Fruit fly (Drosophila melanogaster): ENCODE measurements around the gene RanBP3.

The RanBP3 gene

dm6 chr3R:23752728-23753127, at the start of gene RanBP3, which contains the start of gene Rpt5 (continued):
- TF ChIP-seq CG18476 (GFP tag; optimal IDR thresholded peaks at IDR 0.05) (no peak), Aef1 (GFP tag; IDR thresholded peaks at IDR 0.05) (0 out of 3 replicates have a peak, but pooled peaks have one; percentile 16), al (GFP tag; IDR thresholded peaks at IDR 0.05) (peak; percentile 37; the same call in 1 of the 2 replicates), CG42726 (GFP tag; IDR thresholded peaks at IDR 0.05; ENCODE audit: partially characterized antibody) (peak; percentile 79; the same call in 1 of the 2 replicates), CG1647 (GFP tag; optimal IDR thresholded peaks at IDR 0.05) (peak; percentile 56), unc-4 (GFP tag; IDR thresholded peaks at IDR 0.05; ENCODE audit: partially characterized antibody) (peak; percentile 82), CG4854 (GFP tag; optimal IDR thresholded peaks at IDR 0.05) (peak; percentile 62), Lhr (GFP tag; optimal IDR thresholded peaks at IDR 0.05) (no peak), CG3281 (GFP tag; optimal IDR thresholded peaks at IDR 0.05) (peak; percentile 57), CG18011 (GFP tag; optimal IDR thresholded peaks at IDR 0.05) (peak; percentile 62), CG17385 (GFP tag; optimal IDR thresholded peaks at IDR 0.05) (no peak), CG14710 (tag; optimal IDR thresholded peaks at IDR 0.05) (peak; percentile 82), HHEX (GFP tag; optimal IDR thresholded peaks at IDR 0.05) (no peak), CG12659 (GFP tag; optimal IDR thresholded peaks at IDR 0.05) (peak; percentile 82), Mes4 (GFP tag; optimal IDR thresholded peaks at IDR 0.05) (peak; percentile 9), Ada2b (GFP tag; IDR thresholded peaks at IDR 0.05) (no peak), Opbp (GFP tag; IDR thresholded peaks at IDR 0.05; ENCODE audit: partially characterized antibody) (peak; percentile 90)

dm6 chr3R:23791491-23791890, 38.9 kb upstream of the RanBP3 start:
- peak; percentile 46; the same call in 2 of the 3 replicates for TF ChIP-seq row (GFP tag; IDR thresholded peaks at IDR 0.05)
- TF ChIP-seq CG17612 (GFP tag; IDR thresholded peaks at IDR 0.05): no peak
- no peak for TF ChIP-seq CG17568 (GFP tag; optimal IDR thresholded peaks at IDR 0.05)
- no peak for TF ChIP-seq E2f1 (GFP tag; IDR thresholded peaks at IDR 0.05)
- peak; percentile 43; the same call in 1 of the 2 replicates for TF ChIP-seq Drgx (GFP tag; IDR thresholded peaks at IDR 0.05)
- no peak for TF ChIP-seq CG9876 (GFP tag; optimal IDR thresholded peaks at IDR 0.05)
- TF ChIP-seq zf30C (GFP tag; optimal IDR thresholded peaks at IDR 0.05): no peak
- TF ChIP-seq Xrp1 (GFP tag; IDR thresholded peaks at IDR 0.05): peak; percentile 13; the same call in 1 of the 2 replicates
- TF ChIP-seq Hsf (GFP tag; optimal IDR thresholded peaks at IDR 0.05): no peak
- TF ChIP-seq CG12659 (GFP tag; optimal IDR thresholded peaks at IDR 0.05): no peak
- TF ChIP-seq CG13296 (GFP tag; optimal IDR thresholded peaks at IDR 0.05): no peak
- no peak for TF ChIP-seq bsh (GFP tag; optimal IDR thresholded peaks at IDR 0.05)
- 0 out of 2 replicates have a peak, but pooled peaks have one; percentile 12 for TF ChIP-seq CG6689 (GFP tag; IDR thresholded peaks at IDR 0.05)
- TF ChIP-seq grn (GFP tag; optimal IDR thresholded peaks at IDR 0.05): no peak
- TF ChIP-seq corto (GFP tag; optimal IDR thresholded peaks at IDR 0.05): no peak
- no peak for TF ChIP-seq Hmr (GFP tag; optimal IDR thresholded peaks at IDR 0.05)
- TF ChIP-seq oc (tag; optimal IDR thresholded peaks at IDR 0.05): no peak
- TF ChIP-seq cg (GFP tag; optimal IDR thresholded peaks at IDR 0.05): no peak
- no peak for TF ChIP-seq Dip3 (GFP tag; optimal IDR thresholded peaks at IDR 0.05)

dm6 chr3R:23790483-23791175, 38.0 kb upstream of the RanBP3 start:
- peak in 1 of 2 experiments; percentile 51 for TF ChIP-seq tll (GFP tag; optimal IDR thresholded peaks at IDR 0.05)
- TF ChIP-seq Gug (GFP tag; IDR thresholded peaks at IDR 0.05): peak; percentile 31; the same call in 1 of the 4 replicates
- TF ChIP-seq tna (GFP tag; IDR thresholded peaks at IDR 0.05; ENCODE audit: partially characterized antibody): no peak
- 0 out of 2 replicates have a peak, but pooled peaks have one; percentile 0 for TF ChIP-seq vvl (GFP tag; IDR thresholded peaks at IDR 0.05)
- no peak for TF ChIP-seq cas (GFP tag; IDR thresholded peaks at IDR 0.05)
- TF ChIP-seq CG15479 (GFP tag; optimal IDR thresholded peaks at IDR 0.05): peak; percentile 37
- peak; percentile 92 for TF ChIP-seq sd (tag; optimal IDR thresholded peaks at IDR 0.05)
- peak; percentile 93 for TF ChIP-seq twi (tag; optimal IDR thresholded peaks at IDR 0.05)
- TF ChIP-seq row (GFP tag; IDR thresholded peaks at IDR 0.05): peak; percentile 64
- TF ChIP-seq bab2 (GFP tag; optimal IDR thresholded peaks at IDR 0.05): peak; percentile 16
- 0 out of 2 replicates have a peak, but pooled peaks have one; percentile 15 for TF ChIP-seq Xrp1 (GFP tag; IDR thresholded peaks at IDR 0.05)
- TF ChIP-seq MTF-1 (GFP tag; optimal IDR thresholded peaks at IDR 0.05; ENCODE audit: borderline replicate concordance): no peak
- TF ChIP-seq CG9932 (GFP tag; IDR thresholded peaks at IDR 0.05): peak; percentile 44
- TF ChIP-seq Med (GFP tag): peak; percentile 83
